Worm (Caenorhabditis elegans) whole organism, midembryonic: ENCODE data around the gene max-2.

Experiments
- flt-1 ChIP-seq: fragments of 200-800 bp; sonication (Bioruptor generic); IDR thresholded peaks from 2 replicates; pipeline ENCODE4 v1.3.6; 2022; ENCODE audit warnings: missing genetic modification characterization, missing compliant biosample characterization
- ztf-23 ChIP-seq: fragments of 200-800 bp; sonication (Bioruptor generic); IDR thresholded peaks from 2 replicates; pipeline ENCODE4 v1.3.6; 2022; ENCODE audit warnings: missing genetic modification reagents, missing genetic modification characterization, missing compliant biosample characterization
- ztf-29 ChIP-seq: fragments of 200-800 bp; sonication (Bioruptor generic); IDR thresholded peaks from 2 replicates; pipeline ENCODE4 v1.3.6; 2022; ENCODE audit warnings: missing genetic modification reagents, missing genetic modification characterization, missing compliant biosample characterization

- TF ChIP-seq ztf-29 (GFP tag; lab: Robert Waterston, UW) (no peak), ztf-23 (GFP tag; lab: Robert Waterston, UW) (no peak), flt-1 (GFP tag; lab: Robert Waterston, UW) (no peak)
Observed at ce11 chrII:12969622-12970021, 56.0 kb downstream of the max-2 start, which contains the start of gene Y38F1A.4.
